Worm (Caenorhabditis elegans): ENCODE measurements around the gene ctr-9.

DNA sequence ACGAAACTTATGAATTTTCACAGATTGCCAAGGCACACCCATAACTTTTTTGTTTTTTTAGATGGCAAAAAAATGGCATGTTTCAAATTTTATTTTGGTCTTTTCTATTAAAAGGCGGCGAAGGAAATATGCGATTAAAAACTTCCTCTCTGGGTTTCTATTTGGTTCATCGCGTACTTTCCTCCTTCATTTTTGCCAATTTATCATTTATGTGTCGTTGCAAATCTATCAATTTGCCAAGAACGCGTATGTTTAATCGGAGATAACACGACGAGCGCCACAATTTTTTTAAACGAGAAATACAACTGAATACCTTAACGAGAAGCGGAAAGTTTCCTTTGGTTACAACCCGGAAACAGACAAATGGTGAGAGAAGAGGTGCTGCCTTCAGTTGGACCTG, 18.7 kb upstream of the ctr-9 start:
- no peak for TF ChIP-seq unc-62 (GFP tag; optimal IDR thresholded peaks at IDR 0.05)
- no peak for TF ChIP-seq ama-1 (optimal IDR thresholded peaks at IDR 0.05)
- no peak for TF ChIP-seq ceh-9 (tag; optimal IDR thresholded peaks at IDR 0.05)
- no peak for TF ChIP-seq nhr-12 (tag; optimal IDR thresholded peaks at IDR 0.05)
- TF ChIP-seq elt-1 (tag; optimal IDR thresholded peaks at IDR 0.05), result no peak
- no peak for TF ChIP-seq elt-3 (tag; optimal IDR thresholded peaks at IDR 0.05)
- no peak for TF ChIP-seq lsy-12 (tag; optimal IDR thresholded peaks at IDR 0.05)
- no peak for TF ChIP-seq ZK546.5 (tag; optimal IDR thresholded peaks at IDR 0.05)
- no peak for TF ChIP-seq R02D3.7 (tag; optimal IDR thresholded peaks at IDR 0.05)

Measured in whole organism, L3 larva.